Worm (Caenorhabditis elegans) whole organism, midembryonic: ENCODE measurements around the gene F52C12.6.

Experiments
- ref-1 ChIP-seq: fragments of 200-800 bp; sonication (Bioruptor generic); conservative IDR thresholded peaks from 2 replicates; pipeline ENCODE4 v1.3.6; 2022; ENCODE audit warnings: missing genetic modification reagents, missing genetic modification characterization, missing compliant biosample characterization
- ztf-23 ChIP-seq: fragments of 200-800 bp; sonication (Bioruptor generic); IDR thresholded peaks from 2 replicates; pipeline ENCODE4 v1.3.6; 2022; ENCODE audit warnings: missing genetic modification reagents, missing genetic modification characterization, missing compliant biosample characterization

- TF ChIP-seq ztf-23 (GFP tag; lab: Robert Waterston, UW) (no peak), ref-1 (GFP tag; lab: Robert Waterston, UW) (no peak)
Measured at ce11 chrIV:1959554-1959953, 3.0 kb downstream of the F52C12.6 start, which contains the start of gene tdpo-1.
